Worm (Caenorhabditis elegans): Measurements from ENCODE around the gene ZK856.6.

Gene ZK856.6

ce11 chrV:10244018-10244720 lies 45.7 kb downstream of the ZK856.6 start:
- no peak for TF ChIP-seq B0310.2 (tag; optimal IDR thresholded peaks at IDR 0.05)
- TF ChIP-seq hmbx-1 (tag; optimal IDR thresholded peaks at IDR 0.05), result no peak
- no peak for TF ChIP-seq ama-1 (optimal IDR thresholded peaks at IDR 0.05)
- no peak for TF ChIP-seq tbx-11 (GFP tag; IDR thresholded peaks at IDR 0.05)
- TF ChIP-seq ceh-36 (tag; optimal IDR thresholded peaks at IDR 0.05), result no peak
- TF ChIP-seq ceh-13 (GFP tag; optimal IDR thresholded peaks at IDR 0.05), result no peak
- TF ChIP-seq tra-4 (tag; optimal IDR thresholded peaks at IDR 0.05), result no peak
- TF ChIP-seq hnd-1 (tag; optimal IDR thresholded peaks at IDR 0.05), result no peak
- no peak for TF ChIP-seq aly-1 (tag; optimal IDR thresholded peaks at IDR 0.05)
- TF ChIP-seq scrt-1 (GFP tag; IDR thresholded peaks at IDR 0.05), result no peak
- no peak for TF ChIP-seq sea-1 (GFP tag; conservative IDR thresholded peaks at IDR 0.05)
- TF ChIP-seq tbx-37 (GFP tag; conservative IDR thresholded peaks at IDR 0.05), result no peak

DNA sequence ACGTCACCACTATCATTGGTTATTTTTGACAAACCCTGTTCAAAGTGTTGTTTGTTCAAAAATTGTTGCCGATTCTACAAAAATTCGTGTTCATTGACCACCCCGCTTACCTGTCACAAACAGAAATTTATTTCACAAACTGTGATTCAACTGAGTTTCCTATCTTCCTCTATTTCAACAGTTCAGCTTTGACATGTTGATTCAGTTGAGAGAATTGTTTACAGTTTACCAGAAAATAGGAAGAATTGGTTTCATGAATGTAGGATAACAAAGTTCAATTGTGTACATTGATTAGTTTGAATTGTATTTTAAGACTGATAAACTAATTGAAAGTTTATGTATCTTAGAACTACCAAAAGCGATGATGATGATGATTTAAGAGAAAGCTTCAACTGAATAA lies 47.1 kb downstream of the ZK856.6 start:
- TF ChIP-seq tra-4 (tag; optimal IDR thresholded peaks at IDR 0.05) (no peak), hmbx-1 (tag; optimal IDR thresholded peaks at IDR 0.05) (no peak), ceh-13 (GFP tag; optimal IDR thresholded peaks at IDR 0.05) (no peak)

DNA sequence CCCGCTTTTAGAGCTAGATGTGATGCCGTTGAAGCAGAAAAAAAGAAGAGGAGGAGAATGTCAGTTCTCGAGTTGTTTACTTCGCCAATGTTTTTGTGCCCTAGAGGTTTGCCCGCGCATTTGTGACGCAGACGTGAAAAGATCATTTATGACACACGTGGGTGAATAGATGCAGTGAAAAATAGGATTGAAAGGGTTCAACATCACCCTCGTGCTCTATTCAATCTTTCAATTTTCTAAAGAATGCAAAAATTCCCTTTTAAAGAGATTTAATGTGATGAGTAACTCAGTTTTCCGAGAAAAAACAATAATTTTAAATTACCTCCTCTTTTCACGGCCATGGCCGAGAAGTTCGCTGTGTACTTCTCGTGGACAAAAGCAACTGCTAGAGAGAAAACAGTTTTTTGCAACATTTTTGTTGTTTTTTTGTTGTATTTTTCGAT lies 48.0 kb downstream of the ZK856.6 start:
- TF ChIP-seq tbx-37 (GFP tag; conservative IDR thresholded peaks at IDR 0.05), result no peak
- TF ChIP-seq ceh-13 (GFP tag; optimal IDR thresholded peaks at IDR 0.05), result no peak
- no peak for TF ChIP-seq ceh-36 (tag; optimal IDR thresholded peaks at IDR 0.05)
- no peak for TF ChIP-seq sea-1 (GFP tag; conservative IDR thresholded peaks at IDR 0.05)
- no peak for TF ChIP-seq aly-1 (tag; optimal IDR thresholded peaks at IDR 0.05)

DNA sequence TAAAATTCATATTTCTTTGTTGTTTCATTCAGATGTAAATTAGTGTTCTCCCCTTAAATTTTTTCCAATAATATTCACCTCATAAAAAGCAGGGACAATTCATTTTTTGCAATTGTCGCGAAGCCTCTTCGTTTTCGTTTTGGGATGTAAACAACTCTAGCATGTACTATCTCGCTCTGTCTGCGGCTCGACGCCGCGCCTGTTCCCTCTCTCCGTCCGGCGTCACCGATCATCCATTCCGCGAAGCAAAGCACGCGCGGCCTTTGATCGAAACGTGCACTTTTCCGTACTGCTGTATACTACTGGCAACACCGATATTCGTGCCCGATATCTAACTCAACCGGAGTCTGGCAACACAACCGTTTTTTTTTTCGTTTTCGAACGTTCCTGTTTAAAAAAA lies 48.5 kb downstream of the ZK856.6 start:
- TF ChIP-seq ama-1 (optimal IDR thresholded peaks at IDR 0.05) (no peak), ceh-13 (GFP tag; optimal IDR thresholded peaks at IDR 0.05) (no peak), hnd-1 (tag; optimal IDR thresholded peaks at IDR 0.05) (no peak), sea-1 (GFP tag; conservative IDR thresholded peaks at IDR 0.05) (no peak), aly-1 (tag; optimal IDR thresholded peaks at IDR 0.05) (no peak), ceh-36 (tag; optimal IDR thresholded peaks at IDR 0.05) (no peak), hmg-4 (GFP tag; optimal IDR thresholded peaks at IDR 0.05) (no peak), B0310.2 (tag; optimal IDR thresholded peaks at IDR 0.05) (no peak), ets-7 (tag; optimal IDR thresholded peaks at IDR 0.05) (no peak), pes-1 (GFP tag; IDR thresholded peaks at IDR 0.05) (no peak), flt-1 (GFP tag; IDR thresholded peaks at IDR 0.05) (no peak)

ce11 chrV:10247673-10248239 lies 49.3 kb downstream of the ZK856.6 start:
- TF ChIP-seq hmbx-1 (tag; optimal IDR thresholded peaks at IDR 0.05) (no peak), B0310.2 (tag; optimal IDR thresholded peaks at IDR 0.05) (no peak), ceh-13 (GFP tag; optimal IDR thresholded peaks at IDR 0.05) (no peak), flt-1 (GFP tag; IDR thresholded peaks at IDR 0.05) (no peak), pes-1 (GFP tag; IDR thresholded peaks at IDR 0.05) (no peak), scrt-1 (GFP tag; IDR thresholded peaks at IDR 0.05) (no peak), ets-7 (tag; optimal IDR thresholded peaks at IDR 0.05) (no peak), tbx-11 (GFP tag; IDR thresholded peaks at IDR 0.05) (no peak), sea-1 (GFP tag; conservative IDR thresholded peaks at IDR 0.05) (no peak), F13C5.2 (tag; optimal IDR thresholded peaks at IDR 0.05) (no peak), ama-1 (optimal IDR thresholded peaks at IDR 0.05) (no peak), ceh-36 (tag; optimal IDR thresholded peaks at IDR 0.05) (no peak), tra-4 (tag; optimal IDR thresholded peaks at IDR 0.05) (no peak), hmg-4 (GFP tag; optimal IDR thresholded peaks at IDR 0.05) (no peak), tbx-37 (GFP tag; conservative IDR thresholded peaks at IDR 0.05) (no peak), hnd-1 (tag; optimal IDR thresholded peaks at IDR 0.05) (no peak), aly-1 (tag; optimal IDR thresholded peaks at IDR 0.05) (no peak)

ce11 chrV:10248255-10248979 lies 49.9 kb downstream of the ZK856.6 start, which contains the start of gene akt-1:
TSS of gene akt-1 (plus strand) at chrV:10248905.
- TF ChIP-seq pes-1 (GFP tag; IDR thresholded peaks at IDR 0.05) (no peak), tra-4 (tag; optimal IDR thresholded peaks at IDR 0.05) (no peak), tbx-37 (GFP tag; conservative IDR thresholded peaks at IDR 0.05) (no peak), hmg-4 (GFP tag; optimal IDR thresholded peaks at IDR 0.05) (no peak), hnd-1 (tag; optimal IDR thresholded peaks at IDR 0.05) (no peak), F13C5.2 (tag; optimal IDR thresholded peaks at IDR 0.05) (no peak), ama-1 (optimal IDR thresholded peaks at IDR 0.05) (no peak), sea-1 (GFP tag; conservative IDR thresholded peaks at IDR 0.05) (no peak), flt-1 (GFP tag; IDR thresholded peaks at IDR 0.05) (no peak), tbx-11 (GFP tag; IDR thresholded peaks at IDR 0.05) (no peak), hmbx-1 (tag; optimal IDR thresholded peaks at IDR 0.05) (no peak), ets-7 (tag; optimal IDR thresholded peaks at IDR 0.05) (no peak), scrt-1 (GFP tag; IDR thresholded peaks at IDR 0.05) (no peak), ceh-13 (GFP tag; optimal IDR thresholded peaks at IDR 0.05) (no peak), aly-1 (tag; optimal IDR thresholded peaks at IDR 0.05) (no peak), ceh-36 (tag; optimal IDR thresholded peaks at IDR 0.05) (no peak), B0310.2 (tag; optimal IDR thresholded peaks at IDR 0.05) (no peak)

- no peak for TF ChIP-seq tbx-37 (GFP tag; conservative IDR thresholded peaks at IDR 0.05)
- TF ChIP-seq F13C5.2 (tag; optimal IDR thresholded peaks at IDR 0.05), result no peak
- no peak for TF ChIP-seq ama-1 (optimal IDR thresholded peaks at IDR 0.05)
- no peak for TF ChIP-seq tra-4 (tag; optimal IDR thresholded peaks at IDR 0.05)
- no peak for TF ChIP-seq pes-1 (GFP tag; IDR thresholded peaks at IDR 0.05)
- no peak for TF ChIP-seq hmg-4 (GFP tag; optimal IDR thresholded peaks at IDR 0.05)
- no peak for TF ChIP-seq scrt-1 (GFP tag; IDR thresholded peaks at IDR 0.05)
- no peak for TF ChIP-seq hnd-1 (tag; optimal IDR thresholded peaks at IDR 0.05)
- no peak for TF ChIP-seq hmbx-1 (tag; optimal IDR thresholded peaks at IDR 0.05)
- TF ChIP-seq sea-1 (GFP tag; conservative IDR thresholded peaks at IDR 0.05), result no peak
- no peak for TF ChIP-seq ets-7 (tag; optimal IDR thresholded peaks at IDR 0.05)
- no peak for TF ChIP-seq ceh-36 (tag; optimal IDR thresholded peaks at IDR 0.05)
- TF ChIP-seq B0310.2 (tag; optimal IDR thresholded peaks at IDR 0.05), result no peak
- TF ChIP-seq aly-1 (tag; optimal IDR thresholded peaks at IDR 0.05), result no peak
- no peak for TF ChIP-seq flt-1 (GFP tag; IDR thresholded peaks at IDR 0.05)
- TF ChIP-seq tbx-11 (GFP tag; IDR thresholded peaks at IDR 0.05), result no peak
- no peak for TF ChIP-seq ceh-13 (GFP tag; optimal IDR thresholded peaks at IDR 0.05)
Observed at ce11 chrV:10249515-10249914, 51.0 kb downstream of the ZK856.6 start.

Measured in whole organism, early embryonic.